Worm (Caenorhabditis elegans) whole organism, late embryonic: ENCODE results near the gene abhd-14.

Experiments
- C08G9.2 ChIP-seq: sonication (generic microtip); optimal IDR thresholded peaks from 2 replicates; lab custom pipeline; 2016; ENCODE audit warnings: mild to moderate bottlenecking, missing genetic modification characterization, moderate library complexity, missing compliant biosample characterization
- ama-1 ChIP-seq: fragments of 150-350 bp; optimal IDR thresholded peaks from 2 replicates; lab custom pipeline; 2014
- ceh-22 ChIP-seq: sonication (generic microtip); optimal IDR thresholded peaks from 2 replicates; lab custom pipeline; 2017; ENCODE audit warnings: missing biosample characterization, missing genetic modification characterization
- dmd-4 ChIP-seq: sonication (generic microtip); optimal IDR thresholded peaks from 2 replicates; lab custom pipeline; 2016; ENCODE audit warnings: borderline replicate concordance, missing genetic modification characterization, missing compliant biosample characterization
- hlh-6 ChIP-seq: sonication (generic microtip); optimal IDR thresholded peaks from 2 replicates; lab custom pipeline; 2016; ENCODE audit warnings: missing genotype, missing genetic modification characterization, missing compliant biosample characterization
- mec-3 ChIP-seq: sonication (generic microtip); optimal IDR thresholded peaks from 2 replicates; lab custom pipeline; 2016; ENCODE audit warnings: borderline replicate concordance, missing genetic modification characterization, missing compliant biosample characterization
- nfya-1 ChIP-seq: sonication (generic microtip); optimal IDR thresholded peaks from 2 replicates; lab custom pipeline; 2017; ENCODE audit warnings: missing genetic modification characterization, mild to moderate bottlenecking, missing compliant biosample characterization, antibody characterized with exemption, moderate library complexity
- nhr-11 ChIP-seq: fragments of 150-350 bp; optimal IDR thresholded peaks from 2 replicates; lab custom pipeline; 2014; ENCODE audit warnings: missing biosample characterization, missing genetic modification characterization
- pax-1 ChIP-seq: fragments of 150-350 bp; optimal IDR thresholded peaks from 2 replicates; lab custom pipeline; 2014; ENCODE audit warnings: missing biosample characterization, missing genetic modification characterization
- pha-4 ChIP-seq: fragments of 150-350 bp; optimal IDR thresholded peaks from 2 replicates; lab custom pipeline; 2018; ENCODE audit warnings: missing biosample characterization, missing genetic modification reagents, missing genetic modification characterization
- pqm-1 ChIP-seq: sonication (generic microtip); optimal IDR thresholded peaks from 2 replicates; lab custom pipeline; 2016; ENCODE audit warnings: missing genetic modification characterization, missing compliant biosample characterization
- sdc-2 ChIP-seq: sonication (generic microtip); optimal IDR thresholded peaks from 2 replicates; lab custom pipeline; 2016; ENCODE audit warnings: missing genotype, missing genetic modification characterization, missing compliant biosample characterization

- no peak for TF ChIP-seq C08G9.2 (tag; lab: Kevin White, UChicago)
- no peak for TF ChIP-seq pqm-1 (tag; lab: Kevin White, UChicago)
- TF ChIP-seq pax-1 (tag; lab: Kevin White, UChicago) = no peak
- TF ChIP-seq dmd-4 (tag; lab: Kevin White, UChicago) = no peak
- no peak for TF ChIP-seq sdc-2 (tag; lab: Kevin White, UChicago)
- TF ChIP-seq nfya-1 (tag; lab: Kevin White, UChicago) = no peak
- no peak for TF ChIP-seq mec-3 (tag; lab: Kevin White, UChicago)
- TF ChIP-seq hlh-6 (tag; lab: Kevin White, UChicago) = no peak
- no peak for TF ChIP-seq ama-1 (lab: Kevin White, UChicago)
- no peak for TF ChIP-seq nhr-11 (tag; lab: Kevin White, UChicago)
- no peak for TF ChIP-seq ceh-22 (tag; lab: Kevin White, UChicago)
- TF ChIP-seq pha-4 (tag; lab: Kevin White, UChicago) = no peak
Measured at ce11 chrIV:1045683-1046082, 15.8 kb upstream of the abhd-14 start, which contains the start of gene srx-12.
